In genomic region chrIV:7924975-7925828, ce11 we compare ENCODE assay signal across 5 worm cellular contexts.
TF ChIP-seq lines count a peak whose summit lies in the region.

No protein-coding gene starts in this region.

TF ChIP-seq in whole organism, L1 larva, 84 proteins besides CTCF, POLR2A, EP300 and RAD21:
- peak; percentile 16 for TF ChIP-seq nhr-71 (tag; optimal IDR thresholded peaks at IDR 0.05; lab: Kevin White, UChicago)
- TF ChIP-seq efl-1 (optimal IDR thresholded peaks at IDR 0.05; lab: Kevin White, UChicago), result no peak
- peak in 1 of 2 experiments; percentile 84 for TF ChIP-seq efl-1 (GFP tag; optimal IDR thresholded peaks at IDR 0.05 in 1 of 2; lab: Kevin White, UChicago)
- peak; percentile 59 for TF ChIP-seq nhr-85 (tag; lab: Kevin White, UChicago)
- TF ChIP-seq lsy-2 (tag; optimal IDR thresholded peaks at IDR 0.05; lab: Kevin White, UChicago), result peak; percentile 3 to 28
- TF ChIP-seq lin-35 (GFP tag; optimal IDR thresholded peaks at IDR 0.05; lab: Kevin White, UChicago), result no peak

TF ChIP-seq in whole organism, L3 larva, 47 proteins besides CTCF, POLR2A, EP300 and RAD21:
- TF ChIP-seq lin-39 (tag; optimal IDR thresholded peaks at IDR 0.05; lab: Kevin White, UChicago) (no peak), ama-1 (optimal IDR thresholded peaks at IDR 0.05; lab: Kevin White, UChicago) (peak; percentile 46), ceh-82 (tag; optimal IDR thresholded peaks at IDR 0.05; lab: Kevin White, UChicago) (no peak), aly-2 (tag; optimal IDR thresholded peaks at IDR 0.05; lab: Kevin White, UChicago) (peak; percentile 52), mdl-1 (tag; optimal IDR thresholded peaks at IDR 0.05; lab: Kevin White, UChicago) (no peak), nhr-28 (tag; optimal IDR thresholded peaks at IDR 0.05; lab: Kevin White, UChicago) (no peak), nhr-23 (tag; optimal IDR thresholded peaks at IDR 0.05; lab: Kevin White, UChicago) (peak; percentile 14), R02D3.7 (tag; optimal IDR thresholded peaks at IDR 0.05; lab: Kevin White, UChicago) (peak; percentile 3)

TF ChIP-seq in whole organism, L4 larva, 104 proteins besides CTCF, POLR2A, EP300 and RAD21 (continues in another document):
- TF ChIP-seq snpc-1.2 (GFP tag; IDR thresholded peaks at IDR 0.05; lab: Robert Waterston, UW) (peak; percentile 55; the same call in 1 of the 2 replicates), nhr-111 (GFP tag; optimal IDR thresholded peaks at IDR 0.05; lab: Kevin White, UChicago) (no peak), lsy-2 (tag; optimal IDR thresholded peaks at IDR 0.05; lab: Kevin White, UChicago) (peak in 1 of 2 experiments; percentile 20), lim-7 (GFP tag; IDR thresholded peaks at IDR 0.05; lab: Robert Waterston, UW) (no peak), daf-16 (GFP tag; optimal IDR thresholded peaks at IDR 0.05; lab: Kevin White, UChicago) (peak in 1 of 2 experiments; percentile 16), daf-16 (tag; optimal IDR thresholded peaks at IDR 0.05; lab: Kevin White, UChicago) (no peak), F37D6.2 (tag; optimal IDR thresholded peaks at IDR 0.05; lab: Kevin White, UChicago) (no peak), dve-1 (tag; optimal IDR thresholded peaks at IDR 0.05; lab: Kevin White, UChicago; ENCODE audit: insufficient read depth) (no peak), Y5F2A.4 (GFP tag; optimal IDR thresholded peaks at IDR 0.05; lab: Kevin White, UChicago) (no peak), daf-19 (GFP tag; conservative IDR thresholded peaks at IDR 0.05; lab: Robert Waterston, UW) (no peak), nhr-28 (tag; optimal IDR thresholded peaks at IDR 0.05; lab: Kevin White, UChicago) (no peak), F26F4.8 (GFP tag; conservative IDR thresholded peaks at IDR 0.05; lab: Robert Waterston, UW) (no peak), lin-29 (GFP tag; IDR thresholded peaks at IDR 0.05; lab: Robert Waterston, UW) (no peak), arid-1 (GFP tag; conservative IDR thresholded peaks at IDR 0.05; lab: Robert Waterston, UW) (peak; percentile 32; the same call in 1 of the 2 replicates), rbr-2 (tag; optimal IDR thresholded peaks at IDR 0.05; lab: Kevin White, UChicago) (no peak), spr-1 (tag; optimal IDR thresholded peaks at IDR 0.05; lab: Kevin White, UChicago) (no peak), nhr-77 (tag; optimal IDR thresholded peaks at IDR 0.05; lab: Kevin White, UChicago) (no peak), hmg-1.1 (GFP tag; IDR thresholded peaks at IDR 0.05; lab: Robert Waterston, UW) (no peak), zfp-3 (GFP tag; conservative IDR thresholded peaks at IDR 0.05; lab: Robert Waterston, UW) (peak; percentile 57; the same call in 1 of the 2 replicates), nhr-25 (tag; optimal IDR thresholded peaks at IDR 0.05; lab: Kevin White, UChicago; ENCODE audit: borderline replicate concordance, insufficient read depth) (no peak), Y105C5A.15 (GFP tag; IDR thresholded peaks at IDR 0.05; lab: Robert Waterston, UW) (no peak), mes-2 (tag; optimal IDR thresholded peaks at IDR 0.05; lab: Kevin White, UChicago; ENCODE audit: poor library complexity, severe bottlenecking) (peak; percentile 8), unc-39 (tag; optimal IDR thresholded peaks at IDR 0.05; lab: Kevin White, UChicago) (no peak), fos-1 (tag; optimal IDR thresholded peaks at IDR 0.05; lab: Kevin White, UChicago) (no peak), ceh-82 (tag; optimal IDR thresholded peaks at IDR 0.05; lab: Kevin White, UChicago) (no peak), F10B5.3 (tag; optimal IDR thresholded peaks at IDR 0.05; lab: Kevin White, UChicago) (no peak)

TF ChIP-seq in whole organism, late embryonic, 69 proteins besides CTCF, POLR2A, EP300 and RAD21:
- TF ChIP-seq ceh-45 (GFP tag; IDR thresholded peaks at IDR 0.05; lab: Robert Waterston, UW), result no peak
- no peak for TF ChIP-seq ztf-16 (tag; optimal IDR thresholded peaks at IDR 0.05; lab: Kevin White, UChicago)
- TF ChIP-seq ama-1 (optimal IDR thresholded peaks at IDR 0.05; lab: Kevin White, UChicago), result peak; percentile 9
- peak; percentile 51 for TF ChIP-seq elt-4 (tag; optimal IDR thresholded peaks at IDR 0.05; lab: Kevin White, UChicago)
TF ChIP-seq in whole organism, late embryonic: peak in this region for 2.

TF ChIP-seq in whole organism, young adult, 124 proteins besides CTCF, POLR2A, EP300 and RAD21 (continues in another document):
- TF ChIP-seq him-1 (tag; optimal IDR thresholded peaks at IDR 0.05; lab: Kevin White, UChicago) (no peak), ztf-22 (GFP tag; optimal IDR thresholded peaks at IDR 0.05; lab: Kevin White, UChicago) (no peak), F49E8.2 (tag; optimal IDR thresholded peaks at IDR 0.05; lab: Kevin White, UChicago; ENCODE audit: insufficient read depth) (peak; percentile 47), F52B5.7 (tag; optimal IDR thresholded peaks at IDR 0.05; lab: Kevin White, UChicago) (peak; percentile 18), unc-130 (GFP tag; optimal IDR thresholded peaks at IDR 0.05; lab: Kevin White, UChicago) (peak; percentile 43), let-526 (GFP tag; IDR thresholded peaks at IDR 0.05; lab: Robert Waterston, UW) (no peak), mes-4 (tag; optimal IDR thresholded peaks at IDR 0.05; lab: Kevin White, UChicago) (no peak), fkh-3 (tag; optimal IDR thresholded peaks at IDR 0.05; lab: Kevin White, UChicago) (no peak), akir-1 (GFP tag; optimal IDR thresholded peaks at IDR 0.05; lab: Kevin White, UChicago) (no peak), D2030.7 (GFP tag; IDR thresholded peaks at IDR 0.05; lab: Robert Waterston, UW) (peak; percentile 15), mel-28 (tag; optimal IDR thresholded peaks at IDR 0.05; lab: Kevin White, UChicago; ENCODE audit: borderline replicate concordance) (no peak), hmg-1.2 (GFP tag; IDR thresholded peaks at IDR 0.05; lab: Robert Waterston, UW) (peak; percentile 29; the same call in 1 of the 2 replicates), attf-5 (GFP tag; optimal IDR thresholded peaks at IDR 0.05; lab: Kevin White, UChicago) (no peak), tbx-9 (tag; optimal IDR thresholded peaks at IDR 0.05; lab: Kevin White, UChicago; ENCODE audit: borderline replicate concordance) (no peak), cebp-2 (GFP tag; IDR thresholded peaks at IDR 0.05; lab: Robert Waterston, UW) (0 out of 2 replicates have a peak, but pooled peaks have one; percentile 81), madf-6 (GFP tag; IDR thresholded peaks at IDR 0.05; lab: Robert Waterston, UW) (peak; percentile 62), unc-62 (GFP tag; optimal IDR thresholded peaks at IDR 0.05; lab: Kevin White, UChicago) (no peak), aptf-3 (GFP tag; IDR thresholded peaks at IDR 0.05; lab: Robert Waterston, UW) (0 out of 2 replicates have a peak, but pooled peaks have one; percentile 65), snpc-3.4 (tag; optimal IDR thresholded peaks at IDR 0.05; lab: Kevin White, UChicago) (peak; percentile 59), snpc-4 (GFP tag; optimal IDR thresholded peaks at IDR 0.05; lab: Kevin White, UChicago) (peak; percentile 40), snpc-4 (tag; optimal IDR thresholded peaks at IDR 0.05; lab: Kevin White, UChicago) (peak in 2 of 4 experiments; percentile 32 to 43), ZK185.1 (tag; optimal IDR thresholded peaks at IDR 0.05; lab: Kevin White, UChicago; ENCODE audit: poor library complexity, severe bottlenecking) (no peak), tbp1 (GFP tag; optimal IDR thresholded peaks at IDR 0.05; lab: Kevin White, UChicago) (peak; percentile 16), ztf-25 (GFP tag; IDR thresholded peaks at IDR 0.05; lab: Robert Waterston, UW) (peak; percentile 50; the same call in 1 of the 2 replicates), nfya-1 (tag; optimal IDR thresholded peaks at IDR 0.05; lab: Kevin White, UChicago; ENCODE audit: borderline replicate concordance, insufficient read depth) (no peak), tlf-1 (GFP tag; optimal IDR thresholded peaks at IDR 0.05; lab: Kevin White, UChicago) (peak; percentile 58), hlh-26 (GFP tag; conservative IDR thresholded peaks at IDR 0.05; lab: Robert Waterston, UW) (no peak), ceh-40 (GFP tag; IDR thresholded peaks at IDR 0.05; lab: Robert Waterston, UW) (no peak), snpc-1.1 (tag; optimal IDR thresholded peaks at IDR 0.05; lab: Kevin White, UChicago; ENCODE audit: insufficient read depth) (peak; percentile 30), nhr-120 (GFP tag; IDR thresholded peaks at IDR 0.05; lab: Robert Waterston, UW) (no peak), nhr-179 (tag; optimal IDR thresholded peaks at IDR 0.05; lab: Kevin White, UChicago) (no peak), ceh-27 (GFP tag; optimal IDR thresholded peaks at IDR 0.05; lab: Kevin White, UChicago) (no peak), B0261.1 (tag; optimal IDR thresholded peaks at IDR 0.05; lab: Kevin White, UChicago) (no peak), F33H1.4 (GFP tag; IDR thresholded peaks at IDR 0.05; lab: Robert Waterston, UW) (peak; percentile 45), C06A6.2 (GFP tag; conservative IDR thresholded peaks at IDR 0.05; lab: Robert Waterston, UW) (no peak), ztf-18 (tag; optimal IDR thresholded peaks at IDR 0.05; lab: Kevin White, UChicago) (no peak), attf-6 (GFP tag; IDR thresholded peaks at IDR 0.05; lab: Robert Waterston, UW) (peak; percentile 57; the same call in 1 of the 2 replicates), F57C9.4 (tag; optimal IDR thresholded peaks at IDR 0.05; lab: Kevin White, UChicago) (no peak), madf-10 (tag; optimal IDR thresholded peaks at IDR 0.05; lab: Kevin White, UChicago) (no peak), lin-26 (GFP tag; IDR thresholded peaks at IDR 0.05; lab: Robert Waterston, UW) (no peak), zim-3 (tag; optimal IDR thresholded peaks at IDR 0.05; lab: Kevin White, UChicago) (no peak), F22D6.2 (tag; optimal IDR thresholded peaks at IDR 0.05; lab: Kevin White, UChicago) (no peak), ztf-28 (GFP tag; IDR thresholded peaks at IDR 0.05; lab: Robert Waterston, UW) (no peak), ama-1 (optimal IDR thresholded peaks at IDR 0.05; lab: Kevin White, UChicago) (no peak), ama-1 (GFP tag; optimal IDR thresholded peaks at IDR 0.05; lab: Kevin White, UChicago) (no peak), lir-1 (GFP tag; conservative IDR thresholded peaks at IDR 0.05; lab: Robert Waterston, UW) (no peak), repo-1 (tag; optimal IDR thresholded peaks at IDR 0.05; lab: Kevin White, UChicago) (peak; percentile 64), hsf-1 (GFP tag; IDR thresholded peaks at IDR 0.05; lab: Robert Waterston, UW) (peak; percentile 64), hrde-1 (tag; optimal IDR thresholded peaks at IDR 0.05; lab: Kevin White, UChicago; ENCODE audit: borderline replicate concordance) (peak; percentile 79), dox-1 (GFP tag; IDR thresholded peaks at IDR 0.05; lab: Robert Waterston, UW) (no peak), ztf-26 (tag; optimal IDR thresholded peaks at IDR 0.05; lab: Kevin White, UChicago) (no peak)
